Worm (Caenorhabditis elegans): ENCODE data around the gene C18D11.9.

The C18D11.9 gene

ce11 chrIII:11824088-11824487 is 15.2 kb downstream of the C18D11.9 start:
- no peak for TF ChIP-seq unc-120 (tag; optimal IDR thresholded peaks at IDR 0.05; ENCODE audit: poor library complexity, severe bottlenecking)
- TF ChIP-seq blmp-1 (tag; optimal IDR thresholded peaks at IDR 0.05), result no peak
- TF ChIP-seq ceh-43 (GFP tag; optimal IDR thresholded peaks at IDR 0.05), result no peak
- no peak for TF ChIP-seq ces-1 (GFP tag; optimal IDR thresholded peaks at IDR 0.05)
- TF ChIP-seq elt-1 (tag; optimal IDR thresholded peaks at IDR 0.05; ENCODE audit: borderline replicate concordance, insufficient read depth), result no peak
- no peak for TF ChIP-seq zip-8 (tag; optimal IDR thresholded peaks at IDR 0.05)
- no peak for TF ChIP-seq lin-32 (GFP tag; optimal IDR thresholded peaks at IDR 0.05)
- no peak for TF ChIP-seq ztf-11 (tag; optimal IDR thresholded peaks at IDR 0.05)
- no peak for TF ChIP-seq sem-2 (GFP tag; optimal IDR thresholded peaks at IDR 0.05)
- TF ChIP-seq ceh-83 (GFP tag; optimal IDR thresholded peaks at IDR 0.05), result no peak
- TF ChIP-seq snpc-4 (tag; optimal IDR thresholded peaks at IDR 0.05), result no peak

DNA sequence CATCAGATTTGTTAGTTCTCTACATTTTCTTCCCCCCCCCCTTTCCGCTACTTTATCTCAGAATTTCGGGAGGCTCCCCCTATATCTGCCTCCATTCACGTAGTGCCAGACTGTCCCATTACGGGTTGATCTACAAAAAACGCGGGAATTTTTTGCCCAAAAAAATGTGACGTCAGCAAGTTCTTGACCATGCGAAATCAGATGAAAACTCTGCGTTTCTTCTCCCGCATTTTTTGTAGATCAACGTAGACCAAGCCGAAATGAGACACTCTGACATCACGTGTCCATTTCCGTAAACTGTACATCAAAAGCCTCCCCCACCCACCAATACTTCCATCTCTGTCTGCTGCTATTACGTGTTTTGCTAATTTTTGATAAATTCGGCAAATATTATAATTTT is 15.7 kb downstream of the C18D11.9 start:
- TF ChIP-seq elt-3 (tag; optimal IDR thresholded peaks at IDR 0.05), result no peak
- no peak for TF ChIP-seq flh-1 (GFP tag; optimal IDR thresholded peaks at IDR 0.05)
- TF ChIP-seq M03D4.4 (tag; optimal IDR thresholded peaks at IDR 0.05), result no peak
- TF ChIP-seq pha-4 (tag; optimal IDR thresholded peaks at IDR 0.05), result no peak
- TF ChIP-seq ceh-43 (GFP tag; optimal IDR thresholded peaks at IDR 0.05), result no peak
- no peak for TF ChIP-seq sem-2 (GFP tag; optimal IDR thresholded peaks at IDR 0.05)
- no peak for TF ChIP-seq unc-120 (tag; optimal IDR thresholded peaks at IDR 0.05; ENCODE audit: poor library complexity, severe bottlenecking)

DNA sequence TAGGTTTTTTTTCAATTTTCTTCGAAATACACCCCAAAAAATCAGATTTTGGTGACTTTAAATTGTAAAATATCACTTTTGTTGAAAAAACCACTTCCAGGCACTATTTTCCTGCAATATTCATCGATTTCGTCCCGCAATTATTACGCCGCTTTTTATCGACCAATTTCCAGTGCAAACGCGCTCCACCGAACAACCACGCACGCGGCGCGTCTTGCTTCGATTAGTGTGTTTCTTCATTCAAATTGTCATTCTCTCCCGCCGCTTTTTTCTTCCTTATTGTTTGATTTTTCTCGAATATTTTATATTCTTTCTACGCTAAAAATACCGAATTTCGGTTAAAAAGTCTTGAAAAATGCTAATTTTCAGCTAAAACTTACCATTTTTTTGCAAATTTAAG is 16.7 kb downstream of the C18D11.9 start:
- TF ChIP-seq ces-1 (GFP tag; optimal IDR thresholded peaks at IDR 0.05), result peak; percentile 50
- no peak for TF ChIP-seq elt-1 (tag; optimal IDR thresholded peaks at IDR 0.05; ENCODE audit: borderline replicate concordance, insufficient read depth)
- TF ChIP-seq lsy-2 (tag; optimal IDR thresholded peaks at IDR 0.05), result peak; percentile 77
- peak; percentile 10 for TF ChIP-seq cnd-1 (tag; optimal IDR thresholded peaks at IDR 0.05)
- peak; percentile 65 for TF ChIP-seq hlh-1 (tag; optimal IDR thresholded peaks at IDR 0.05)
- TF ChIP-seq mab-5 (tag; optimal IDR thresholded peaks at IDR 0.05), result peak; percentile 14
- TF ChIP-seq mep-1 (tag; optimal IDR thresholded peaks at IDR 0.05), result peak; percentile 71
- TF ChIP-seq lin-13 (tag; optimal IDR thresholded peaks at IDR 0.05), result peak; percentile 80
- no peak for TF ChIP-seq nhr-76 (tag; optimal IDR thresholded peaks at IDR 0.05)
- no peak for TF ChIP-seq bed-3 (GFP tag; optimal IDR thresholded peaks at IDR 0.05)
- TF ChIP-seq ceh-43 (GFP tag; optimal IDR thresholded peaks at IDR 0.05), result peak; percentile 39
- peak; percentile 42 for TF ChIP-seq mls-2 (tag; optimal IDR thresholded peaks at IDR 0.05)
- peak; percentile 89 for TF ChIP-seq ceh-39 (tag; optimal IDR thresholded peaks at IDR 0.05)
- TF ChIP-seq ztf-11 (tag; optimal IDR thresholded peaks at IDR 0.05), result no peak
- peak; percentile 66 for TF ChIP-seq pha-4 (tag; optimal IDR thresholded peaks at IDR 0.05)
- TF ChIP-seq ceh-83 (GFP tag; optimal IDR thresholded peaks at IDR 0.05), result no peak
- no peak for TF ChIP-seq nhr-237 (tag; optimal IDR thresholded peaks at IDR 0.05)

- TF ChIP-seq nhr-2 (tag; optimal IDR thresholded peaks at IDR 0.05) (no peak), nhr-28 (tag; optimal IDR thresholded peaks at IDR 0.05) (no peak), bed-3 (GFP tag; optimal IDR thresholded peaks at IDR 0.05) (no peak), tbx-8 (GFP tag; optimal IDR thresholded peaks at IDR 0.05) (no peak), sptf-1 (tag; optimal IDR thresholded peaks at IDR 0.05) (no peak), mls-2 (tag; optimal IDR thresholded peaks at IDR 0.05) (no peak), snpc-4 (tag; optimal IDR thresholded peaks at IDR 0.05) (no peak)
Measured at ce11 chrIII:11826118-11826517, 17.2 kb downstream of the C18D11.9 start, which contains the start of gene rsp-8. TSS of gene rsp-8 (plus strand) at chrIII:11826418.

ce11 chrIII:11829062-11829461 is 20.1 kb downstream of the C18D11.9 start:
- TF ChIP-seq elt-1 (tag; optimal IDR thresholded peaks at IDR 0.05; ENCODE audit: borderline replicate concordance, insufficient read depth), result no peak
- TF ChIP-seq M03D4.4 (tag; optimal IDR thresholded peaks at IDR 0.05), result no peak
- no peak for TF ChIP-seq nhr-28 (tag; optimal IDR thresholded peaks at IDR 0.05)
- no peak for TF ChIP-seq hlh-1 (tag; optimal IDR thresholded peaks at IDR 0.05)
- no peak for TF ChIP-seq nhr-237 (tag; optimal IDR thresholded peaks at IDR 0.05)
- no peak for TF ChIP-seq drap-1 (GFP tag; optimal IDR thresholded peaks at IDR 0.05)
- TF ChIP-seq bed-3 (GFP tag; optimal IDR thresholded peaks at IDR 0.05), result no peak
- TF ChIP-seq lin-13 (tag; optimal IDR thresholded peaks at IDR 0.05), result no peak
- no peak for TF ChIP-seq unc-120 (tag; optimal IDR thresholded peaks at IDR 0.05; ENCODE audit: poor library complexity, severe bottlenecking)
- no peak for TF ChIP-seq cnd-1 (tag; optimal IDR thresholded peaks at IDR 0.05)
- no peak for TF ChIP-seq unc-39 (tag; optimal IDR thresholded peaks at IDR 0.05)
- no peak for TF ChIP-seq ztf-11 (tag; optimal IDR thresholded peaks at IDR 0.05)
- TF ChIP-seq mab-5 (tag; optimal IDR thresholded peaks at IDR 0.05), result no peak
- TF ChIP-seq sptf-1 (tag; optimal IDR thresholded peaks at IDR 0.05), result no peak
- no peak for TF ChIP-seq nhr-76 (tag; optimal IDR thresholded peaks at IDR 0.05)

Measured in whole organism, mixed stage, embryonic.